Worm (Caenorhabditis elegans): ENCODE data around the gene irld-51.

DNA sequence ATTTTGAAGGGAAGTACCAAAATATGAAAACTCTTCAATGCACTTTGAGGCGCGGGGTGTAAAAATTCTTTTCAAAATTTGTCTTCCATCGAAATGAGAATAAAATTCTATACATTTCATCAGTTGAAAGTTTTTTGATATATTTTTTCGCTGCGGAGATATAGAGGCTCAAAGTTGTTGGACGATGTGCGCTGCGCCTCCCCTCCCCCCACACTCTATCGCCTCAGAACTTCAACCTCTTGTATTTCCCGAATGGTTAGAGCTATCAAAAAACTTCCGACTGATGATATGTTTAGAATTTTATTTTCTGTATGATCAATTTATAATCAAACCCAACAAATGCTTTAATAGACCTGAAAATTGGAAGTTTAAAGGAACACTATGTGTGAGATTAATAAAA is 3.9 kb downstream of the irld-51 start:
- TF ChIP-seq fos-1 (tag; optimal IDR thresholded peaks at IDR 0.05) (no peak), nhr-28 (tag; optimal IDR thresholded peaks at IDR 0.05) (no peak), pqm-1 (tag; optimal IDR thresholded peaks at IDR 0.05) (no peak), Y105C5A.15 (GFP tag; IDR thresholded peaks at IDR 0.05) (no peak), zag-1 (tag; optimal IDR thresholded peaks at IDR 0.05) (no peak), ztf-11 (tag; optimal IDR thresholded peaks at IDR 0.05) (no peak), sdz-12 (GFP tag; optimal IDR thresholded peaks at IDR 0.05) (no peak), duxl-1 (tag; optimal IDR thresholded peaks at IDR 0.05; ENCODE audit: poor library complexity) (no peak), fkh-10 (GFP tag; optimal IDR thresholded peaks at IDR 0.05) (no peak), nhr-11 (tag; optimal IDR thresholded peaks at IDR 0.05) (no peak)
